Fruit fly (Drosophila melanogaster): ENCODE data around the gene CG42792.

DNA sequence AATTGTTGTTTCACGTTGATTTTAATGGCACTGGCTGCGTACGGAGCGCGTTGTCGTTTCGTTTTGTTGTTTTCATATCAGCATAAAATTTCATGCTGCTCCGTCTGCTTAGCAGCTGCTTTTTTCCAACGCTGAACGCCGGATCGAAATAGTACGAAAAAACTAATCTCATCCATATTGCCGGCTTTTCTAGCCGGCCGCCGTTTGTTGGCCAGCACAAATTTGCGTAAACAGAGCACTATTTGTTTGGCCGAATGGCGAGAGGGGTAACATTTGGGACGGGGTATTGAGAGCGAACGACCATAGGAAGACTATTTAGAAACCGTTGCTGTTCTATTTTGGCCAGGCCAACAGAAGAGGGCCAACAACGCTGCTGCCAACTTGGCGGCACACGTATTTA lies 44.6 kb upstream of the CG42792 start:
- no peak for TF ChIP-seq CG6854 (GFP tag; optimal IDR thresholded peaks at IDR 0.05)
- TF ChIP-seq Ets96B (tag; optimal IDR thresholded peaks at IDR 0.05) = no peak
- TF ChIP-seq Eip78C (GFP tag) = no peak
- TF ChIP-seq Gug (GFP tag; IDR thresholded peaks at IDR 0.05) = no peak
- no peak for TF ChIP-seq Eip93F (GFP tag; optimal IDR thresholded peaks at IDR 0.05)
- no peak for TF ChIP-seq CG8632 (GFP tag; optimal IDR thresholded peaks at IDR 0.05)
- no peak for TF ChIP-seq eg (GFP tag; IDR thresholded peaks at IDR 0.05)
- no peak for TF ChIP-seq CG6276 (GFP tag; optimal IDR thresholded peaks at IDR 0.05)
- TF ChIP-seq Met (GFP tag; optimal IDR thresholded peaks at IDR 0.05) = no peak
- no peak for TF ChIP-seq CG34406 (GFP tag; optimal IDR thresholded peaks at IDR 0.05)
- TF ChIP-seq Blimp-1 (GFP tag; optimal IDR thresholded peaks at IDR 0.05) = no peak
- no peak for TF ChIP-seq CG6792 (GFP tag; optimal IDR thresholded peaks at IDR 0.05)
- no peak for TF ChIP-seq lz (GFP tag; optimal IDR thresholded peaks at IDR 0.05)
